Worm (Caenorhabditis elegans): ENCODE results near the gene C37E2.3.

- TF ChIP-seq elt-3 (tag; optimal IDR thresholded peaks at IDR 0.05) (no peak), ceh-82 (tag; optimal IDR thresholded peaks at IDR 0.05) (no peak), skn-1 (tag; optimal IDR thresholded peaks at IDR 0.05) (no peak), ama-1 (optimal IDR thresholded peaks at IDR 0.05) (no peak)
Measured at ce11 chrX:14186466-14186865, 6.2 kb downstream of the C37E2.3 start, which contains the start of gene ceh-36.

All from whole organism, L1 larva.